Worm (Caenorhabditis elegans) whole organism, L4/young adult: ENCODE data around the gene zipt-7.2.

ENCODE experiments used
- W03F9.2 ChIP-seq: fragments of 150-350 bp; optimal IDR thresholded peaks from 2 replicates; lab custom pipeline; 2014; ENCODE audit warnings: missing biosample characterization, missing genetic modification characterization
- dao-5 ChIP-seq: sonication (generic microtip); optimal IDR thresholded peaks from 2 replicates; lab custom pipeline; 2016; ENCODE audit warnings: missing genotype, missing genetic modification characterization, moderate library complexity, missing compliant biosample characterization
- him-1 ChIP-seq: sonication (generic microtip); optimal IDR thresholded peaks from 2 replicates; lab custom pipeline; 2016; ENCODE audit warnings: missing genotype, missing genetic modification reagents, missing genetic modification characterization, missing compliant biosample characterization

Gene zipt-7.2

ce11 chrX:15478717-15479116, 29.0 kb downstream of the zipt-7.2 start, which contains the start of gene gcy-36:
Gene gcy-36 (plus strand): TSS chrX:15479017.
- TF ChIP-seq W03F9.2 (tag; lab: Kevin White, UChicago) (no peak), him-1 (tag; lab: Kevin White, UChicago) (no peak), dao-5 (tag; lab: Kevin White, UChicago) (no peak)

- no peak for TF ChIP-seq W03F9.2 (tag; lab: Kevin White, UChicago)
- TF ChIP-seq dao-5 (tag; lab: Kevin White, UChicago) = no peak
- TF ChIP-seq him-1 (tag; lab: Kevin White, UChicago) = no peak
Measured at ce11 chrX:15477309-15477708, 30.4 kb downstream of the zipt-7.2 start, which contains the start of gene exc-1. Gene exc-1 (minus strand): TSS chrX:15477409.

DNA sequence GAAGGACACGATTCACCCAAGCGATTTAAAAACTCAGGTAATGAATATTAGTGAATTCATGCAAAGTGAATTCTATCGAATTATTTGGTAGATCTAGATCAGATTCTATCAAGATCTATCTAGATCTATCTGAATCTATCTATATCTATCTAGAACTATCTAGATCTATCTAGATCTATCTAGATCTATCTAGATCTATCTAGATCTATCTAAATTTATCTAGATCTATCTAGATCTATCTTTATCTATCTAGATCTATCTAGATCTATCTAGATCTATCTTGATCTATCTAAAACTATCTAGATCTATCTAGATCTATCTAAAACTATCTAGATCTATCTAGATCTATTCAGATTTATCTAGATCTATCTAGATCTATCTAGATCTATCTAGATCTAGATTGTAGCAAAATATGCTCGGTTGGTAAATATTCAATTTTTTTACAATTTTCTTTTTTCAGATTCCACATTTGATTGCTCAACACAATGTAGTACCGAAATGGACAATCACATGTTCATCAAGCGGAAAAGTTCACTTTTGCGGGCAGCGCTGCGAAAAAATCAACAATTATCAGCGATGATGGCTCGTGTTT, 37.6 kb downstream of the zipt-7.2 start:
- TF ChIP-seq W03F9.2 (tag; lab: Kevin White, UChicago) (no peak), him-1 (tag; lab: Kevin White, UChicago) (no peak), dao-5 (tag; lab: Kevin White, UChicago) (no peak)

ce11 chrX:15468657-15469056, 39.0 kb downstream of the zipt-7.2 start:
- no peak for TF ChIP-seq dao-5 (tag; lab: Kevin White, UChicago)
- TF ChIP-seq W03F9.2 (tag; lab: Kevin White, UChicago) = no peak
- TF ChIP-seq him-1 (tag; lab: Kevin White, UChicago) = no peak

DNA sequence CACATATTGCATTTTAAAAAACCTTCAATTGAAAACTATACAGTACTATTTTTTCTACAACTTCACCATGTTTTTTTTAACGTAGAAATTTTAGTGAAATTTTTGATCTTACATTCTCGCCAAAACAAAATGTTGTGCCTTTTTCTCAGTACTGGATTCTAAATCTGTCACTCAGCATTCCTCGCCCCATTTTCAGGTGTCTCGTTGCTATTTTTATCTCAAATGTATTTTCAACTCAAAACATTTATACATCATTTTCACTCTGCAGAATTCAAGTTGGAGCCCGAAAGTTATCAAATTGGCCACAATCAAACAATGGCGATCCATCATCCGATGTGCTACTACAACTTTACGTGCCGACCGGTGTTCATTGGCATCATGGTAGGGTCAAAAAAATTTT, 41.6 kb downstream of the zipt-7.2 start, which contains the start of gene sprr-1:
sprr-1 (plus strand) TSS at position 269 of the 400 bp plus-strand sequence.
- no peak for TF ChIP-seq W03F9.2 (tag; lab: Kevin White, UChicago)

ce11 chrX:15465050-15465449, 42.6 kb downstream of the zipt-7.2 start:
- TF ChIP-seq W03F9.2 (tag; lab: Kevin White, UChicago) (no peak), him-1 (tag; lab: Kevin White, UChicago) (no peak), dao-5 (tag; lab: Kevin White, UChicago) (no peak)
